Worm (Caenorhabditis elegans) whole organism, early embryonic: ENCODE measurements around the gene str-115.

Experiments
- F13C5.2 ChIP-seq: sonication (generic microtip); optimal IDR thresholded peaks from 2 replicates; lab custom pipeline; 2017; ENCODE audit warnings: mild to moderate bottlenecking, missing genetic modification characterization, inconsistent platforms, missing compliant biosample characterization
- ama-1 ChIP-seq: fragments of 150-350 bp; optimal IDR thresholded peaks from 2 replicates; lab custom pipeline; 2014
- ceh-36 ChIP-seq: sonication (generic microtip); optimal IDR thresholded peaks from 2 replicates; lab custom pipeline; 2016; ENCODE audit warnings: missing genetic modification characterization, inconsistent platforms, missing compliant biosample characterization
- ets-7 ChIP-seq: sonication (generic microtip); optimal IDR thresholded peaks from 2 replicates; lab custom pipeline; 2016; ENCODE audit warnings: missing genotype, missing genetic modification characterization, missing compliant biosample characterization
- flt-1 ChIP-seq: fragments of 200-800 bp; sonication (Bioruptor generic); IDR thresholded peaks from 2 replicates; pipeline ENCODE4 v1.3.6; 2022; ENCODE audit warnings: missing genetic modification characterization, missing compliant biosample characterization
- hmg-4 ChIP-seq: fragments of 200-800 bp; sonication (Bioruptor generic); optimal IDR thresholded peaks from 2 replicates; lab custom pipeline; 2018; ENCODE audit warnings: mild to moderate bottlenecking, missing genetic modification characterization, missing compliant biosample characterization
- hnd-1 ChIP-seq: sonication (generic microtip); optimal IDR thresholded peaks from 2 replicates; lab custom pipeline; 2016; ENCODE audit warnings: missing genetic modification characterization, missing compliant biosample characterization
- pes-1 ChIP-seq: fragments of 200-800 bp; sonication (Bioruptor generic); IDR thresholded peaks from 2 replicates; pipeline ENCODE4 v1.3.6; 2022; ENCODE audit warnings: missing genetic modification reagents, missing genetic modification characterization, missing compliant biosample characterization
- scrt-1 ChIP-seq: fragments of 200-800 bp; sonication (Bioruptor generic); IDR thresholded peaks from 2 replicates; pipeline ENCODE4 v1.3.6; 2022; ENCODE audit warnings: missing genetic modification characterization, missing compliant biosample characterization
- tbx-11 ChIP-seq: fragments of 200-800 bp; sonication (Bioruptor generic); IDR thresholded peaks from 2 replicates; pipeline ENCODE4 v1.3.6; 2022; ENCODE audit warnings: missing genetic modification characterization, missing compliant biosample characterization
- tbx-37 ChIP-seq: fragments of 200-800 bp; sonication (Bioruptor generic); conservative IDR thresholded peaks from 2 replicates; pipeline ENCODE4 v1.3.6; 2022; ENCODE audit warnings: missing genetic modification reagents, missing genetic modification characterization, missing compliant biosample characterization
- tra-4 ChIP-seq: sonication (generic microtip); optimal IDR thresholded peaks from 2 replicates; lab custom pipeline; 2017; ENCODE audit warnings: missing genetic modification characterization, missing compliant biosample characterization

- TF ChIP-seq tbx-11 (GFP tag; lab: Robert Waterston, UW): no peak
- TF ChIP-seq ets-7 (tag; lab: Kevin White, UChicago): no peak
- no peak for TF ChIP-seq ama-1
- no peak for TF ChIP-seq hnd-1 (tag; lab: Kevin White, UChicago)
- no peak for TF ChIP-seq tbx-37 (GFP tag; lab: Robert Waterston, UW)
- TF ChIP-seq pes-1: no peak
- TF ChIP-seq F13C5.2 (tag; lab: Kevin White, UChicago): no peak
- TF ChIP-seq flt-1: no peak
- TF ChIP-seq scrt-1 (GFP tag; lab: Robert Waterston, UW): no peak
- TF ChIP-seq hmg-4 (GFP tag; lab: Kevin White, UChicago): no peak
- TF ChIP-seq ceh-36 (tag; lab: Kevin White, UChicago): no peak
- TF ChIP-seq tra-4 (tag; lab: Kevin White, UChicago): no peak
These were observed 22.0 kb downstream of the str-115 start, which contains the start of gene C03E10.1 for ce11 chrV:11290888-11291287.
